Worm (Caenorhabditis elegans): Measurements from ENCODE around the gene ZK1307.8.

DNA sequence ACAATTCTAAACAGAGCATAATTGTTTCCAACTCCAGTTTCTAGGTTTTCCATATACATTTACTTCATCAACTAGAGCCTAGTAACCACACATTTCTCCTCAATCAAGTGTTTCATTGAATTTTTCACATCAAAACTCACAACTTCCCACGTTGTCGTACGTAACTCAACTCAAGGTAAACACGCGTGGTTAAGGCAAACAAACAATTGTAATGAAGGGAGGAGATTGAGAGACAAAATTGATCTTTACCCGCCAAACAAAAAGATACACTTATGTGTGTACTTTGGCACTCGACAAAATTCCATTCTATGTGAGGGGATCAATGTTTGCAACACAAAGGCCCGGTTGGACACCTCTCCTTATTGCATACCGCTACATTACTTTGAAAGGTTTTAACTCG is 19.1 kb upstream of the ZK1307.8 start, which contains the start of gene nhr-19:
- TF ChIP-seq klf-2 (GFP tag; conservative IDR thresholded peaks at IDR 0.05) (no peak), cog-1 (tag; optimal IDR thresholded peaks at IDR 0.05) (no peak), ref-1 (GFP tag; conservative IDR thresholded peaks at IDR 0.05) (no peak), ztf-23 (GFP tag; IDR thresholded peaks at IDR 0.05) (no peak), med-1 (GFP tag; optimal IDR thresholded peaks at IDR 0.05; ENCODE audit: insufficient read depth) (no peak), T22C8.4 (GFP tag; IDR thresholded peaks at IDR 0.05) (no peak), tab-1 (GFP tag; IDR thresholded peaks at IDR 0.05) (no peak)
